Worm (Caenorhabditis elegans) whole organism, L4 larva: ENCODE measurements around the gene Y43F4A.1.

ENCODE experiments used
- F37D6.2 ChIP-seq: sonication (generic microtip); optimal IDR thresholded peaks from 2 replicates; lab custom pipeline; 2016; ENCODE audit warnings: mild to moderate bottlenecking, missing genetic modification characterization, missing compliant biosample characterization
- ZK337.2 ChIP-seq: fragments of 200-800 bp; sonication (Bioruptor generic); IDR thresholded peaks from 2 replicates; pipeline ENCODE4 v1.3.6; 2022; ENCODE audit warnings: missing genetic modification reagents, missing genetic modification characterization, missing compliant biosample characterization
- aha-1 ChIP-seq: fragments of 150-350 bp; peaks from one replicate; lab custom pipeline; 2014; ENCODE audit warnings: missing biosample characterization, missing genetic modification characterization
- arid-1 ChIP-seq: fragments of 200-800 bp; sonication (Bioruptor generic); conservative IDR thresholded peaks from 2 replicates; pipeline ENCODE4 v1.3.6; 2022; ENCODE audit warnings: missing genetic modification reagents, missing genetic modification characterization, missing compliant biosample characterization
- ceh-20 ChIP-seq: fragments of 200-800 bp; sonication (Bioruptor generic); IDR thresholded peaks from 2 replicates; pipeline ENCODE4 v1.3.6; 2022; ENCODE audit warnings: missing genetic modification reagents, missing genetic modification characterization, missing compliant biosample characterization
- ceh-28 ChIP-seq: fragments of 150-350 bp; optimal IDR thresholded peaks from 2 replicates; lab custom pipeline; 2014; ENCODE audit warnings: missing biosample characterization, missing genetic modification reagents, missing genetic modification characterization
- cey-2 ChIP-seq: sonication (generic microtip); optimal IDR thresholded peaks from 3 replicates; lab custom pipeline; 2017; ENCODE audit warnings: missing genetic modification characterization, mild to moderate bottlenecking, missing compliant biosample characterization, antibody characterized with exemption, borderline replicate concordance; ENCODE audit not compliant: insufficient read depth
- ctbp-1 ChIP-seq: fragments of 200-800 bp; sonication (Bioruptor generic); IDR thresholded peaks from 2 replicates; pipeline ENCODE4 v1.3.6; 2022; ENCODE audit warnings: missing genetic modification reagents, missing genetic modification characterization, missing compliant biosample characterization
- daf-12 ChIP-seq: fragments of 150-350 bp; optimal IDR thresholded peaks from 2 replicates; lab custom pipeline; 2014; ENCODE audit warnings: missing biosample characterization, missing genetic modification reagents, missing genetic modification characterization
- dmd-6 ChIP-seq: fragments of 200-800 bp; sonication (Bioruptor generic); IDR thresholded peaks from 2 replicates; pipeline ENCODE4 v1.3.6; 2022; ENCODE audit warnings: missing genetic modification reagents, missing genetic modification characterization, missing compliant biosample characterization
- dmd-9 ChIP-seq: fragments of 200-800 bp; sonication (Bioruptor generic); IDR thresholded peaks from 2 replicates; pipeline ENCODE4 v1.3.6; 2022; ENCODE audit warnings: missing genetic modification reagents, missing genetic modification characterization, missing compliant biosample characterization
- dpl-1 ChIP-seq: fragments of 150-350 bp; optimal IDR thresholded peaks from 2 replicates; lab custom pipeline; 2014; ENCODE audit warnings: missing biosample characterization, missing genetic modification reagents, missing genetic modification characterization
- dve-1 ChIP-seq: sonication (generic microtip); optimal IDR thresholded peaks from 2 replicates; lab custom pipeline; 2017; ENCODE audit warnings: antibody characterized with exemption, mild to moderate bottlenecking, missing genetic modification characterization, missing compliant biosample characterization; ENCODE audit not compliant: insufficient read depth
- fkh-10 ChIP-seq: fragments of 150-350 bp; optimal IDR thresholded peaks from 2 replicates; lab custom pipeline; 2014; ENCODE audit warnings: missing biosample characterization, missing genetic modification reagents, missing genetic modification characterization
- hif-1 ChIP-seq, 2 experiments: sonication (generic microtip); optimal IDR thresholded peaks; 2 replicates each; lab custom pipeline; 2016 to 2017; ENCODE audit warnings: missing compliant biosample characterization in 2 of 2, missing genetic modification characterization in 2 of 2, missing genetic modification reagents in 2 of 2, missing genotype in 2 of 2, mild to moderate bottlenecking in 1 of 2
- hlh-11 ChIP-seq: fragments of 200-800 bp; sonication (Bioruptor generic); optimal IDR thresholded peaks from 2 replicates; lab custom pipeline; 2018; ENCODE audit warnings: mild to moderate bottlenecking, missing genetic modification characterization, missing compliant biosample characterization
- hlh-30 ChIP-seq: sonication (generic microtip); optimal IDR thresholded peaks from 2 replicates; lab custom pipeline; 2017; ENCODE audit warnings: antibody characterized with exemption, mild to moderate bottlenecking, missing genetic modification characterization, missing compliant biosample characterization; ENCODE audit not compliant: insufficient read depth
- lin-13 ChIP-seq: fragments of 150-350 bp; optimal IDR thresholded peaks from 2 replicates; lab custom pipeline; 2014; ENCODE audit warnings: missing biosample characterization, missing genetic modification reagents, missing genetic modification characterization
- lin-38 ChIP-seq: fragments of 200-800 bp; sonication (Bioruptor generic); IDR thresholded peaks from 2 replicates; pipeline ENCODE4 v1.3.6; 2022; ENCODE audit warnings: missing genetic modification reagents, missing genetic modification characterization, missing compliant biosample characterization
- lin-39 ChIP-seq: fragments of 150-350 bp; optimal IDR thresholded peaks from 2 replicates; lab custom pipeline; 2014; ENCODE audit warnings: missing biosample characterization, missing genetic modification reagents, missing genetic modification characterization
- lir-3 ChIP-seq: sonication (generic microtip); optimal IDR thresholded peaks from 2 replicates; lab custom pipeline; 2016; ENCODE audit warnings: mild to moderate bottlenecking, missing genetic modification characterization, missing compliant biosample characterization
- mdt-29 ChIP-seq: fragments of 200-800 bp; sonication (Bioruptor generic); IDR thresholded peaks from 2 replicates; pipeline ENCODE4 v1.3.6; 2022; ENCODE audit warnings: missing genetic modification reagents, missing genetic modification characterization, missing compliant biosample characterization
- mep-1 ChIP-seq: fragments of 150-350 bp; sonication (generic microtip); optimal IDR thresholded peaks from 3 replicates; lab custom pipeline; 2014; ENCODE audit warnings: missing biosample characterization, missing genetic modification characterization
- mes-2 ChIP-seq: sonication (generic microtip); optimal IDR thresholded peaks from 2 replicates; lab custom pipeline; 2016; ENCODE audit warnings: missing genotype, mild to moderate bottlenecking, missing genetic modification characterization, missing compliant biosample characterization; ENCODE audit not compliant: poor library complexity, severe bottlenecking
- mxl-3 ChIP-seq: fragments of 200-800 bp; sonication (Bioruptor generic); optimal IDR thresholded peaks from 2 replicates; lab custom pipeline; 2018; ENCODE audit warnings: mild to moderate bottlenecking, missing genetic modification characterization, missing compliant biosample characterization
- nhr-111 ChIP-seq: fragments of 200-800 bp; sonication (Bioruptor generic); optimal IDR thresholded peaks from 2 replicates; lab custom pipeline; 2018; ENCODE audit warnings: mild to moderate bottlenecking, missing genetic modification characterization, missing compliant biosample characterization
- nhr-237 ChIP-seq: sonication (generic microtip); optimal IDR thresholded peaks from 2 replicates; lab custom pipeline; 2017; ENCODE audit warnings: missing biosample characterization, missing genetic modification characterization
- nhr-25 ChIP-seq: sonication (generic microtip); optimal IDR thresholded peaks from 2 replicates; lab custom pipeline; 2017; ENCODE audit warnings: missing genetic modification characterization, mild to moderate bottlenecking, missing compliant biosample characterization, antibody characterized with exemption, moderate library complexity, borderline replicate concordance; ENCODE audit not compliant: insufficient read depth
- pha-4 ChIP-seq, 2 experiments: fragments of 150-350 bp in 1 of 2; fragments of 200-800 bp in 1 of 2; sonication (Bioruptor generic) in 1 of 2; IDR thresholded peaks in 1 of 2; optimal IDR thresholded peaks in 1 of 2; 2 replicates each; pipeline versions ENCODE4 v1.3.6 to Lab custom; 2014 to 2022; ENCODE audit warnings: missing genetic modification characterization in 2 of 2, missing genetic modification reagents in 2 of 2, missing biosample characterization in 1 of 2, missing compliant biosample characterization in 1 of 2
- php-3 ChIP-seq: fragments of 200-800 bp; sonication (Bioruptor generic); IDR thresholded peaks from 2 replicates; pipeline ENCODE4 v1.3.6; 2022; ENCODE audit warnings: missing genetic modification reagents, missing genetic modification characterization, missing compliant biosample characterization
- rbr-2 ChIP-seq: sonication (generic microtip); optimal IDR thresholded peaks from 2 replicates; lab custom pipeline; 2016; ENCODE audit warnings: missing genotype, missing genetic modification characterization, missing compliant biosample characterization
- saeg-2 ChIP-seq: fragments of 200-800 bp; sonication (Bioruptor generic); IDR thresholded peaks from 2 replicates; pipeline ENCODE4 v1.3.6; 2022; ENCODE audit warnings: missing genetic modification reagents, missing genetic modification characterization, missing compliant biosample characterization
- skn-1 ChIP-seq: fragments of 150-350 bp; optimal IDR thresholded peaks from 2 replicates; lab custom pipeline; 2014; ENCODE audit warnings: missing biosample characterization, missing genetic modification characterization
- snpc-4 ChIP-seq: fragments of 150-350 bp; optimal IDR thresholded peaks from 2 replicates; lab custom pipeline; 2014; ENCODE audit warnings: missing biosample characterization, missing genetic modification characterization
- tag-97 ChIP-seq: fragments of 200-800 bp; sonication (Bioruptor generic); IDR thresholded peaks from 2 replicates; pipeline ENCODE4 v1.3.6; 2022; ENCODE audit warnings: missing genetic modification characterization, missing compliant biosample characterization
- tra-1 ChIP-seq: fragments of 200-800 bp; sonication (Bioruptor generic); IDR thresholded peaks from 2 replicates; pipeline ENCODE4 v1.3.6; 2022; ENCODE audit warnings: missing genetic modification reagents, missing genetic modification characterization, missing compliant biosample characterization
- unc-130 ChIP-seq: sonication (generic microtip); optimal IDR thresholded peaks from 2 replicates; lab custom pipeline; 2016; ENCODE audit warnings: missing genetic modification reagents, missing genetic modification characterization, missing compliant biosample characterization
- vab-7 ChIP-seq: fragments of 200-800 bp; sonication (Bioruptor generic); IDR thresholded peaks from 2 replicates; pipeline ENCODE4 v1.3.6; 2022; ENCODE audit warnings: missing genetic modification reagents, missing genetic modification characterization, missing compliant biosample characterization
- zfp-2 ChIP-seq: sonication (generic microtip); optimal IDR thresholded peaks from 2 replicates; lab custom pipeline; 2016; ENCODE audit warnings: mild to moderate bottlenecking, missing genetic modification characterization, missing compliant biosample characterization

The Y43F4A.1 gene

ce11 chrIII:13268856-13269255, 46.0 kb downstream of the Y43F4A.1 start, which contains the start of gene cpf-2 (continued):
- TF ChIP-seq tra-1 (GFP tag; lab: Robert Waterston, UW), result no peak
- TF ChIP-seq vab-7 (GFP tag; lab: Robert Waterston, UW), result 0 out of 2 replicates have a peak, but pooled peaks have one; percentile 22
- no peak for TF ChIP-seq mdt-29
- TF ChIP-seq rbr-2 (tag; lab: Kevin White, UChicago), result peak; percentile 46
- peak; percentile 73 for TF ChIP-seq mep-1 (tag; lab: Kevin White, UChicago)
- TF ChIP-seq ceh-20 (GFP tag; lab: Robert Waterston, UW), result no peak
- TF ChIP-seq aha-1 (tag; lab: Kevin White, UChicago), result peak; percentile 99
- peak; percentile 45 for TF ChIP-seq hlh-30
- no peak for TF ChIP-seq php-3
- TF ChIP-seq hif-1 (tag; optimal IDR thresholded peaks at IDR 0.05; lab: Kevin White, UChicago), result peak in 1 of 2 experiments; percentile 48
- TF ChIP-seq cey-2, result no peak
- peak; percentile 3 for TF ChIP-seq ceh-28 (tag; lab: Kevin White, UChicago)
- TF ChIP-seq hlh-11 (tag; lab: Kevin White, UChicago), result peak; percentile 61
- peak; percentile 57; the same call in 1 of the 2 replicates for TF ChIP-seq ctbp-1 (GFP tag; lab: Robert Waterston, UW)
- TF ChIP-seq unc-130 (GFP tag; lab: Kevin White, UChicago), result peak; percentile 58
- peak; percentile 72 for TF ChIP-seq nhr-25 (tag; lab: Kevin White, UChicago)
- TF ChIP-seq saeg-2 (GFP tag; lab: Robert Waterston, UW), result 0 out of 2 replicates have a peak, but pooled peaks have one; percentile 25
- peak; percentile 59 for TF ChIP-seq dpl-1
- no peak for TF ChIP-seq daf-12 (tag; lab: Kevin White, UChicago)
- no peak for TF ChIP-seq snpc-4 (tag; lab: Kevin White, UChicago)
- TF ChIP-seq F37D6.2, result peak; percentile 30
- TF ChIP-seq mxl-3 (GFP tag; lab: Kevin White, UChicago), result peak; percentile 53
- TF ChIP-seq mes-2 (tag; lab: Kevin White, UChicago), result peak; percentile 95
- TF ChIP-seq lin-13 (GFP tag; lab: Kevin White, UChicago), result peak; percentile 32
- TF ChIP-seq fkh-10 (GFP tag; lab: Kevin White, UChicago), result peak; percentile 40
- TF ChIP-seq dmd-6 (GFP tag; lab: Robert Waterston, UW), result peak; percentile 34; the same call in 1 of the 2 replicates
- TF ChIP-seq dve-1 (tag; lab: Kevin White, UChicago), result peak; percentile 49
- 0 out of 2 replicates have a peak, but pooled peaks have one; percentile 24 for TF ChIP-seq pha-4 (GFP tag; IDR thresholded peaks at IDR 0.05; lab: Robert Waterston, UW)
- no peak for TF ChIP-seq pha-4 (tag; optimal IDR thresholded peaks at IDR 0.05; lab: Kevin White, UChicago)
- no peak for TF ChIP-seq nhr-237 (tag; lab: Kevin White, UChicago)
- peak; percentile 54; the same call in 1 of the 2 replicates for TF ChIP-seq ZK337.2 (GFP tag; lab: Robert Waterston, UW)
- TF ChIP-seq lin-39 (tag; lab: Kevin White, UChicago), result no peak
- TF ChIP-seq nhr-111, result no peak
- TF ChIP-seq tag-97 (GFP tag; lab: Robert Waterston, UW), result no peak
- peak; percentile 31; the same call in 1 of the 2 replicates for TF ChIP-seq dmd-9
- TF ChIP-seq zfp-2 (tag; lab: Kevin White, UChicago), result no peak
- TF ChIP-seq skn-1 (tag; lab: Kevin White, UChicago), result no peak
- no peak for TF ChIP-seq lir-3 (tag; lab: Kevin White, UChicago)
- peak; percentile 74 for TF ChIP-seq lin-38 (GFP tag; lab: Robert Waterston, UW)
- TF ChIP-seq arid-1 (GFP tag; lab: Robert Waterston, UW), result 0 out of 2 replicates have a peak, but pooled peaks have one; percentile 27
